Fruit fly (Drosophila melanogaster): ENCODE results near the gene CG9922.

- TF ChIP-seq usp (GFP tag; optimal IDR thresholded peaks at IDR 0.05) (no peak), psq (optimal IDR thresholded peaks at IDR 0.05) (no peak), CG8478 (optimal IDR thresholded peaks at IDR 0.05) (no peak)
These were observed 36.7 kb downstream of the CG9922 start for dm6 chr3R:13999531-13999930.

Data from whole organism.